Worm (Caenorhabditis elegans): ENCODE data around the gene arid-1.

Gene arid-1

DNA sequence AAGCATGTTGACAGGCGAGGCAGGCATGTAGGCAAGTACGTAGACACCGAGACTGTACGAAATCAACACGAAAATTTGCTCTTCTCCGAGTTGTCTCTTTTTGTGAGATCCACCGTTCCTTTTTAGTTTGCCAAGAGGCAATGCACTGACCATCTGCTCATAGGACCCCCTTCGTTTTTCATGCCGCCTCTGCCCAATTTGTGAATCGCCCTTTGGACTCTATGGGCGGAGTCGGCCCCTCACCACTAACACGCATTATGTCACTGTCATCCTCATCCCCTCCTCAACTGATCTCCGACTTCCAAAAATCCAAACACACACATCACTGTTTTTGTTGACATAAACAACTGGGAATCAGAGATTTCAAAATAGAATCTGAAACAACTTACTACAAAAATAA is 32.1 kb upstream of the arid-1 start (continued):
- TF ChIP-seq alr-1 (tag; optimal IDR thresholded peaks at IDR 0.05; ENCODE audit: borderline replicate concordance), result no peak
- TF ChIP-seq nhr-76 (tag; optimal IDR thresholded peaks at IDR 0.05), result no peak
- TF ChIP-seq snu-23 (GFP tag; optimal IDR thresholded peaks at IDR 0.05), result no peak
- no peak for TF ChIP-seq fkh-10 (GFP tag; optimal IDR thresholded peaks at IDR 0.05)
- TF ChIP-seq lin-13 (GFP tag; optimal IDR thresholded peaks at IDR 0.05), result no peak
- TF ChIP-seq hlh-4 (tag; optimal IDR thresholded peaks at IDR 0.05), result no peak

DNA sequence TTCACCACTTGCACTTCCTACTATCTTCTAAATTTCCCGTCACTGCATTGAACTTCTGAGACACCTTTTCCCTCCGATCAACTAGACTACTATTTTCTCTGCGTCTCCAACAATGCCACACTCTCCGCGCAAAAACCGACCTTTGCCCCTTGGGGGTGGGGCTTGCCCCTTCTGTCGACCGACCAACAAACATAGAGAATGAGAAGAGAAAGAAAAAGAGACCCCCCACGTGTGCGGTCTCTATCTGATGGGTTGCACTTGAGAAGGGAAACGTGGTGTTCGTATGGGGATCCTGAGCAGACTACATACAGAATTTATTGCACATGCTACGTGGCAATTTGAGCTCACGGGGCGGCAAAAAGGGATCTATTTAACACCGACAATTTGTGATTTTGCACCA is 30.8 kb upstream of the arid-1 start:
- TF ChIP-seq nhr-71 (tag; optimal IDR thresholded peaks at IDR 0.05), result peak; percentile 62
- TF ChIP-seq nhr-84 (tag; optimal IDR thresholded peaks at IDR 0.05), result no peak
- TF ChIP-seq fkh-8 (tag; optimal IDR thresholded peaks at IDR 0.05), result no peak
- peak; percentile 18 for TF ChIP-seq rnt-1 (tag; optimal IDR thresholded peaks at IDR 0.05)
- peak in 1 of 2 experiments; percentile 77 for TF ChIP-seq mdl-1 (tag; optimal IDR thresholded peaks at IDR 0.05)
- TF ChIP-seq pqm-1 (tag; optimal IDR thresholded peaks at IDR 0.05), result no peak
- peak; percentile 69 for TF ChIP-seq nhr-20 (tag; optimal IDR thresholded peaks at IDR 0.05)
- TF ChIP-seq snpc-4 (tag; optimal IDR thresholded peaks at IDR 0.05), result no peak
- TF ChIP-seq efl-1 (optimal IDR thresholded peaks at IDR 0.05), result peak; percentile 20 to 50
- TF ChIP-seq efl-1 (GFP tag; optimal IDR thresholded peaks at IDR 0.05 in 1 of 2), result peak; percentile 26 to 93
- no peak for TF ChIP-seq elt-3 (tag; optimal IDR thresholded peaks at IDR 0.05)
- no peak for TF ChIP-seq nhr-28 (tag; optimal IDR thresholded peaks at IDR 0.05)
- TF ChIP-seq nhr-19 (GFP tag; conservative IDR thresholded peaks at IDR 0.05), result peak; percentile 13; the same call in 1 of the 2 replicates
- peak in 1 of 2 experiments; percentile 40 for TF ChIP-seq lin-35 (GFP tag; optimal IDR thresholded peaks at IDR 0.05)
- TF ChIP-seq lin-14 (GFP tag; optimal IDR thresholded peaks at IDR 0.05), result peak; percentile 73
- TF ChIP-seq swsn-7 (tag; optimal IDR thresholded peaks at IDR 0.05), result peak; percentile 16
- TF ChIP-seq snu-23 (GFP tag; optimal IDR thresholded peaks at IDR 0.05), result peak; percentile 33
- TF ChIP-seq nhr-90 (tag; optimal IDR thresholded peaks at IDR 0.05; ENCODE audit: poor library complexity), result peak; percentile 33
- no peak for TF ChIP-seq sup-37 (GFP tag; optimal IDR thresholded peaks at IDR 0.05)
- peak; percentile 58 for TF ChIP-seq dsc-1 (tag; optimal IDR thresholded peaks at IDR 0.05)
- TF ChIP-seq nhr-76 (tag; optimal IDR thresholded peaks at IDR 0.05), result no peak
- TF ChIP-seq nhr-85 (tag), result peak; percentile 72
- TF ChIP-seq tbx-2 (tag; optimal IDR thresholded peaks at IDR 0.05), result peak; percentile 31
- peak in 1 of 3 experiments; percentile 14 for TF ChIP-seq ceh-82 (tag; optimal IDR thresholded peaks at IDR 0.05)
- peak in 2 of 3 experiments; percentile 22 to 35 for TF ChIP-seq dpl-1 (GFP tag; optimal IDR thresholded peaks at IDR 0.05)
- TF ChIP-seq lin-13 (GFP tag; optimal IDR thresholded peaks at IDR 0.05), result no peak
- peak; percentile 26 for TF ChIP-seq nhr-47 (tag; optimal IDR thresholded peaks at IDR 0.05)

DNA sequence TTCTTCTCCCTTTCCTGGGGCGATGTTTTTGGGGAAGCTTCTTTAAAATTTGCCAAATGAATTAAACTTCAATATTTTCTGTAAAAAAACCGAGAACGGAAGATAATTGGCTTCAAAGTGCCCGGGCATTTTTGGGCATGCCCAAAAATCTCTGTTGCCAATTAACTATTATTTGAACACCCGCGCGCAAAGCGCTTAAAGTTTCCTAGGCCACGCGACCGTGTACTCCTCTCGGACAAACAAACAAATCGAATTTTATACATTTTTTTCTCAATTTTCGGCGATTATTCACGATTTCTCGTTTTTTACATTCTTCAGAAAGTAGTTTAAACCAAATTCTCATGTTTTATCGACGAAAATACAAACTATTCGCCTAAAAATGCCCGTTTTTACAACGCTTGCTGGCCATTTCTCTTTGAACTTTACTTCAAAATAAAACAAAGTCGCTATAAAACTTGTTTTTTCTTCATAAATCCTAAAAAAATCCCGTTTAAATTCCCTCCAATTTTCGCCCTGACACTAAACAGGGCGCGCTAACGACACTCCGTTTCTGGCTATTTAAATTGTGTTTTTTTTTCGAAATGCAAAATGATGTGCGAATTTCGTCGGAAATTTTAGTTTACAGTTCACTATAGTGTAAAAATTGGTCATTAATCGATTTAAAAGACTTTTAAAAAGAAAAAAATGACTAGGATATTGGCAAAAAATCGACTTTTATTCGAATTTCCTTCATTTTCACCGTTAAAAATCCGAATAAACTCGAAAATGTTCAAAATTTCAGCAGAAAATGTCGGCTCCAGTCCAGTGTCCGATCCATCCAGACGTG is 29.7 kb upstream of the arid-1 start, which contains the start of gene ttb-1:
Gene ttb-1, plus strand, starts transcription at position 776 of the 826 bp plus-strand sequence.
- TF ChIP-seq nhr-237 (tag; optimal IDR thresholded peaks at IDR 0.05) (no peak), ama-1 (optimal IDR thresholded peaks at IDR 0.05) (no peak), fkh-8 (tag; optimal IDR thresholded peaks at IDR 0.05) (peak; percentile 28), F16B12.6 (tag; optimal IDR thresholded peaks at IDR 0.05) (peak; percentile 63), zip-4 (GFP tag; optimal IDR thresholded peaks at IDR 0.05) (no peak), xbp-1 (tag; optimal IDR thresholded peaks at IDR 0.05) (peak; percentile 52), nhr-71 (tag; optimal IDR thresholded peaks at IDR 0.05) (peak; percentile 74), nhr-90 (tag; optimal IDR thresholded peaks at IDR 0.05; ENCODE audit: poor library complexity) (peak; percentile 33), ceh-90 (tag; optimal IDR thresholded peaks at IDR 0.05) (peak; percentile 72), nhr-12 (tag; optimal IDR thresholded peaks at IDR 0.05) (no peak), rnt-1 (tag; optimal IDR thresholded peaks at IDR 0.05) (peak; percentile 54), nhr-19 (GFP tag; conservative IDR thresholded peaks at IDR 0.05) (peak; percentile 27; the same call in 1 of the 2 replicates), egl-13 (tag; optimal IDR thresholded peaks at IDR 0.05) (peak; percentile 8), blmp-1 (tag; optimal IDR thresholded peaks at IDR 0.05) (peak; percentile 37), aly-2 (tag; optimal IDR thresholded peaks at IDR 0.05) (peak; percentile 58), nhr-20 (tag; optimal IDR thresholded peaks at IDR 0.05) (peak; percentile 57), isw-1 (GFP tag; IDR thresholded peaks at IDR 0.05) (peak; percentile 15; the same call in 1 of the 2 replicates), jun-1 (tag; optimal IDR thresholded peaks at IDR 0.05) (no peak), snu-23 (GFP tag; optimal IDR thresholded peaks at IDR 0.05) (peak; percentile 70), fos-1 (tag; optimal IDR thresholded peaks at IDR 0.05) (peak; percentile 51), mab-9 (GFP tag; IDR thresholded peaks at IDR 0.05) (no peak), nhr-11 (tag; optimal IDR thresholded peaks at IDR 0.05) (no peak), nhr-28 (tag; optimal IDR thresholded peaks at IDR 0.05) (no peak), ceh-82 (tag; optimal IDR thresholded peaks at IDR 0.05) (peak; percentile 31 to 53 (median 51)), lin-35 (GFP tag; optimal IDR thresholded peaks at IDR 0.05) (peak; percentile 95 to 98), fkh-4 (tag; optimal IDR thresholded peaks at IDR 0.05; ENCODE audit: borderline replicate concordance) (peak; percentile 27), elt-3 (tag; optimal IDR thresholded peaks at IDR 0.05) (peak in 2 of 6 experiments; percentile 11 to 19), sox-4 (tag; optimal IDR thresholded peaks at IDR 0.05) (no peak)
